Worm (Caenorhabditis elegans): ENCODE results near the gene Y66D12A.3.

DNA sequence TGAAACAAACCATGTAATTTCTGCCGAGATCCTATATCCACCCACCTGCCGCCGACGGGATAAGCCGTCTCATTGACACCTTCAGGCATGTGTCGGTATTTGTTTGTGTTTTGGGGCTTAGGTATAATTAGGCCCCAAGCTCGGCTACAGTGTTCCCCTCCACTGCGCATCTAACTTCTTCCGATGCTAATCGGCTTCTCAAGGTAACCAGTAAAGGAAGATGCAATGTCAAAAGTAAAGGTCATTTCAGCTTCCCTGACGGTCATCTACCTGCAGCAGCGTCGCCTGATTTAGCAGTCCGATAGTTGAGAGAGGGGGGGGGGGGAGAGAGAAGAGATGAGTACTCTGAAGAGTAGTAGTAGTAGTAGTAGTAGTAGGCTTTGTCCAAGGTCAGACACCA is 30.8 kb upstream of the Y66D12A.3 start:
- TF ChIP-seq nhr-28 (tag; optimal IDR thresholded peaks at IDR 0.05) = no peak
- TF ChIP-seq mep-1 (tag; optimal IDR thresholded peaks at IDR 0.05) = no peak
- no peak for TF ChIP-seq lin-13 (tag; optimal IDR thresholded peaks at IDR 0.05)
- TF ChIP-seq zip-8 (tag; optimal IDR thresholded peaks at IDR 0.05) = no peak
- peak; percentile 64 for TF ChIP-seq elt-1 (tag; optimal IDR thresholded peaks at IDR 0.05; ENCODE audit: borderline replicate concordance, insufficient read depth)
- TF ChIP-seq nhr-76 (tag; optimal IDR thresholded peaks at IDR 0.05) = no peak
- TF ChIP-seq ztf-11 (tag; optimal IDR thresholded peaks at IDR 0.05) = no peak
- no peak for TF ChIP-seq cnd-1 (tag; optimal IDR thresholded peaks at IDR 0.05)
- no peak for TF ChIP-seq snpc-4 (tag; optimal IDR thresholded peaks at IDR 0.05)
- peak; percentile 1 for TF ChIP-seq ceh-43 (GFP tag; optimal IDR thresholded peaks at IDR 0.05)
- TF ChIP-seq nhr-237 (tag; optimal IDR thresholded peaks at IDR 0.05) = no peak
- TF ChIP-seq tbx-8 (GFP tag; optimal IDR thresholded peaks at IDR 0.05) = no peak
- no peak for TF ChIP-seq lsy-2 (tag; optimal IDR thresholded peaks at IDR 0.05)
- TF ChIP-seq M03D4.4 (tag; optimal IDR thresholded peaks at IDR 0.05) = no peak

Measured in whole organism, mixed stage, embryonic.